Worm (Caenorhabditis elegans) whole organism, L4 larva: ENCODE results near the gene clec-8.
"Not testable (repeated sequence)": the region's sequence is repeated elsewhere in the genome, so short reads cannot be mapped to it uniquely, and the experiment has no call there.

Experiments used
- F44E2.7 ChIP-seq: fragments of 200-800 bp; sonication (Bioruptor generic); IDR thresholded peaks from 2 replicates; pipeline ENCODE4 v2.1.2; 2022; ENCODE audit warnings: missing genetic modification characterization, missing compliant biosample characterization
- Y105C5A.15 ChIP-seq: fragments of 200-800 bp; sonication (Bioruptor generic); IDR thresholded peaks from 2 replicates; pipeline ENCODE4 v1.3.6; 2022; ENCODE audit warnings: missing genetic modification characterization, missing compliant biosample characterization
- Y5F2A.4 ChIP-seq: fragments of 200-800 bp; sonication (Bioruptor generic); optimal IDR thresholded peaks from 2 replicates; lab custom pipeline; 2018; ENCODE audit warnings: mild to moderate bottlenecking, missing genetic modification characterization, missing compliant biosample characterization
- Y75B8A.6 ChIP-seq: fragments of 200-800 bp; sonication (Bioruptor generic); IDR thresholded peaks from 2 replicates; pipeline ENCODE4 v1.3.6; 2022; ENCODE audit warnings: missing genetic modification reagents, missing genetic modification characterization, missing compliant biosample characterization
- ZK337.2 ChIP-seq: fragments of 200-800 bp; sonication (Bioruptor generic); IDR thresholded peaks from 2 replicates; pipeline ENCODE4 v1.3.6; 2022; ENCODE audit warnings: missing genetic modification reagents, missing genetic modification characterization, missing compliant biosample characterization
- ZK546.5 ChIP-seq, 2 experiments: sonication (generic microtip); optimal IDR thresholded peaks; 2 replicates each; lab custom pipeline; 2017; ENCODE audit warnings: missing biosample characterization in 2 of 2, missing genetic modification characterization in 2 of 2
- aha-1 ChIP-seq: fragments of 150-350 bp; peaks from one replicate; lab custom pipeline; 2014; ENCODE audit warnings: missing biosample characterization, missing genetic modification characterization
- ama-1 ChIP-seq: fragments of 150-350 bp; optimal IDR thresholded peaks from 2 replicates; lab custom pipeline; 2014; ENCODE audit warnings: inconsistent platforms, mixed read lengths
- arid-1 ChIP-seq: fragments of 200-800 bp; sonication (Bioruptor generic); conservative IDR thresholded peaks from 2 replicates; pipeline ENCODE4 v1.3.6; 2022; ENCODE audit warnings: missing genetic modification reagents, missing genetic modification characterization, missing compliant biosample characterization
- ceh-20 ChIP-seq: fragments of 200-800 bp; sonication (Bioruptor generic); IDR thresholded peaks from 2 replicates; pipeline ENCODE4 v1.3.6; 2022; ENCODE audit warnings: missing genetic modification reagents, missing genetic modification characterization, missing compliant biosample characterization
- cey-2 ChIP-seq: sonication (generic microtip); optimal IDR thresholded peaks from 3 replicates; lab custom pipeline; 2017; ENCODE audit warnings: missing genetic modification characterization, mild to moderate bottlenecking, missing compliant biosample characterization, antibody characterized with exemption, borderline replicate concordance; ENCODE audit not compliant: insufficient read depth
- daf-8 ChIP-seq: fragments of 200-800 bp; sonication (Bioruptor generic); IDR thresholded peaks from 2 replicates; pipeline ENCODE4 v1.3.6; 2022; ENCODE audit warnings: missing genetic modification characterization, missing compliant biosample characterization
- dmd-6 ChIP-seq: fragments of 200-800 bp; sonication (Bioruptor generic); IDR thresholded peaks from 2 replicates; pipeline ENCODE4 v1.3.6; 2022; ENCODE audit warnings: missing genetic modification reagents, missing genetic modification characterization, missing compliant biosample characterization
- duxl-1 ChIP-seq: sonication (generic microtip); optimal IDR thresholded peaks from 2 replicates; lab custom pipeline; 2016; ENCODE audit warnings: mild to moderate bottlenecking, missing genetic modification characterization, moderate library complexity, missing compliant biosample characterization; ENCODE audit not compliant: poor library complexity
- egl-27 ChIP-seq: sonication (generic microtip); optimal IDR thresholded peaks from 3 replicates; lab custom pipeline; 2017; ENCODE audit warnings: missing biosample characterization, missing genetic modification reagents, missing genetic modification characterization
- hif-1 ChIP-seq, 2 experiments: sonication (generic microtip); optimal IDR thresholded peaks; 2 replicates each; lab custom pipeline; 2016 to 2017; ENCODE audit warnings: missing compliant biosample characterization in 2 of 2, missing genetic modification characterization in 2 of 2, missing genetic modification reagents in 2 of 2, missing genotype in 2 of 2, mild to moderate bottlenecking in 1 of 2
- hlh-11 ChIP-seq: fragments of 200-800 bp; sonication (Bioruptor generic); optimal IDR thresholded peaks from 2 replicates; lab custom pipeline; 2018; ENCODE audit warnings: mild to moderate bottlenecking, missing genetic modification characterization, missing compliant biosample characterization
- hlh-30 ChIP-seq: sonication (generic microtip); optimal IDR thresholded peaks from 2 replicates; lab custom pipeline; 2017; ENCODE audit warnings: antibody characterized with exemption, mild to moderate bottlenecking, missing genetic modification characterization, missing compliant biosample characterization; ENCODE audit not compliant: insufficient read depth
- hmg-1.1 ChIP-seq: fragments of 200-800 bp; sonication (Bioruptor generic); IDR thresholded peaks from 2 replicates; pipeline ENCODE4 v1.3.6; 2022; ENCODE audit warnings: missing genetic modification reagents, missing genetic modification characterization, missing compliant biosample characterization
- jun-1 ChIP-seq: fragments of 150-350 bp; optimal IDR thresholded peaks from 2 replicates; lab custom pipeline; 2014; ENCODE audit warnings: missing biosample characterization, missing genetic modification reagents, missing genetic modification characterization
- lim-7 ChIP-seq: fragments of 200-800 bp; sonication (Bioruptor generic); IDR thresholded peaks from 2 replicates; pipeline ENCODE4 v1.3.6; 2022; ENCODE audit warnings: missing genetic modification characterization, missing compliant biosample characterization
- lsy-2 ChIP-seq, 2 experiments: fragments of 150-350 bp in 1 of 2; sonication (generic microtip) in 1 of 2; optimal IDR thresholded peaks; 2 replicates each; lab custom pipeline; 2014 to 2017; ENCODE audit warnings: missing biosample characterization in 2 of 2, missing genetic modification characterization in 2 of 2
- mdl-1 ChIP-seq, 2 experiments: fragments of 150-350 bp in 1 of 2; sonication (generic microtip) in 1 of 2; optimal IDR thresholded peaks; 2 replicates each; lab custom pipeline; 2014 to 2017; ENCODE audit warnings: missing biosample characterization in 2 of 2, missing genetic modification characterization in 2 of 2
- mxl-2 ChIP-seq: fragments of 200-800 bp; sonication (Bioruptor generic); conservative IDR thresholded peaks from 2 replicates; pipeline ENCODE4 v1.3.6; 2022; ENCODE audit warnings: missing genetic modification reagents, missing genetic modification characterization, missing compliant biosample characterization
- mxl-3 ChIP-seq: fragments of 200-800 bp; sonication (Bioruptor generic); optimal IDR thresholded peaks from 2 replicates; lab custom pipeline; 2018; ENCODE audit warnings: mild to moderate bottlenecking, missing genetic modification characterization, missing compliant biosample characterization
- nhr-10 ChIP-seq: fragments of 150-350 bp; optimal IDR thresholded peaks from 2 replicates; lab custom pipeline; 2014; ENCODE audit warnings: missing biosample characterization, missing genetic modification characterization
- nhr-102 ChIP-seq: sonication (generic microtip); optimal IDR thresholded peaks from 2 replicates; lab custom pipeline; 2016; ENCODE audit warnings: mild to moderate bottlenecking, missing genetic modification characterization, moderate library complexity, missing compliant biosample characterization
- nhr-111 ChIP-seq: fragments of 200-800 bp; sonication (Bioruptor generic); optimal IDR thresholded peaks from 2 replicates; lab custom pipeline; 2018; ENCODE audit warnings: mild to moderate bottlenecking, missing genetic modification characterization, missing compliant biosample characterization
- nhr-237 ChIP-seq: sonication (generic microtip); optimal IDR thresholded peaks from 2 replicates; lab custom pipeline; 2017; ENCODE audit warnings: missing biosample characterization, missing genetic modification characterization
- nhr-25 ChIP-seq: sonication (generic microtip); optimal IDR thresholded peaks from 2 replicates; lab custom pipeline; 2017; ENCODE audit warnings: missing genetic modification characterization, mild to moderate bottlenecking, missing compliant biosample characterization, antibody characterized with exemption, moderate library complexity, borderline replicate concordance; ENCODE audit not compliant: insufficient read depth
- nhr-28 ChIP-seq: fragments of 150-350 bp; optimal IDR thresholded peaks from 2 replicates; lab custom pipeline; 2014; ENCODE audit warnings: missing biosample characterization, missing genetic modification characterization
- nhr-6 ChIP-seq: fragments of 150-350 bp; optimal IDR thresholded peaks from 2 replicates; lab custom pipeline; 2014; ENCODE audit warnings: missing biosample characterization, missing genetic modification characterization
- nhr-76 ChIP-seq: fragments of 150-350 bp; optimal IDR thresholded peaks from 2 replicates; lab custom pipeline; 2014; ENCODE audit warnings: missing biosample characterization, missing genetic modification characterization
- pqm-1 ChIP-seq: sonication (generic microtip); optimal IDR thresholded peaks from 2 replicates; lab custom pipeline; 2017; ENCODE audit warnings: missing biosample characterization, missing genetic modification characterization
- saeg-2 ChIP-seq: fragments of 200-800 bp; sonication (Bioruptor generic); IDR thresholded peaks from 2 replicates; pipeline ENCODE4 v1.3.6; 2022; ENCODE audit warnings: missing genetic modification reagents, missing genetic modification characterization, missing compliant biosample characterization
- spr-1 ChIP-seq: sonication (generic microtip); optimal IDR thresholded peaks from 2 replicates; lab custom pipeline; 2016; ENCODE audit warnings: mild to moderate bottlenecking, missing genetic modification characterization, missing compliant biosample characterization
- tag-97 ChIP-seq: fragments of 200-800 bp; sonication (Bioruptor generic); IDR thresholded peaks from 2 replicates; pipeline ENCODE4 v1.3.6; 2022; ENCODE audit warnings: missing genetic modification characterization, missing compliant biosample characterization
- unc-62 ChIP-seq, 3 experiments: fragments of 150-350 bp in 1 of 3; sonication (generic microtip); optimal IDR thresholded peaks in 2 of 3; peaks in 1 of 3; 1 replicate in 1 of 3; 2 replicates in 2 of 3; lab custom pipeline; 2014 to 2017; ENCODE audit warnings: missing biosample characterization in 3 of 3, missing genetic modification characterization in 3 of 3, missing genetic modification reagents in 3 of 3, missing genotype in 1 of 3
- zfp-3 ChIP-seq: fragments of 200-800 bp; sonication (Bioruptor generic); conservative IDR thresholded peaks from 2 replicates; pipeline ENCODE4 v1.3.6; 2022; ENCODE audit warnings: missing genetic modification reagents, missing genetic modification characterization, missing compliant biosample characterization
- ztf-7 ChIP-seq: fragments of 150-350 bp; optimal IDR thresholded peaks from 2 replicates; lab custom pipeline; 2014; ENCODE audit warnings: missing biosample characterization, missing genetic modification characterization

Gene clec-8

DNA sequence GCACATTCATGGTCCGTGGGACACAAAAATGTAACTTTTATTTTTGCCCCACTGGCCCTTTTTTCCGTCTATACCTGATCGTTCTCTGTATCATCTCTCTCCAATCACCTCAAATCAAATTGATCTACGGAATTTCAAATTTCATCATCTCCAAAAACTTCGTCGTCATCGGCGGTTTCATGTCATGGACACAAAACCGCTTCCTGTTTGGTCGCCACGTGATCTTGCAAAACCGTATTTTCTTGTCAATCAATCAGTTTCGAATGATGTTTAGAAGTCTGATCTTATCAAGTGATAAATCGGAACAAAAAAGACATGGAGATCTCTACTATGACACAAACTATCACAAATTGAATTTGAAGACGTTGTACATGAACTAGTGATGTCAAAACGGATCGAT lies 47.8 kb upstream of the clec-8 start (continued):
- TF ChIP-seq Y105C5A.15, result no peak
- TF ChIP-seq nhr-237 (tag; lab: Kevin White, UChicago), result no peak
- no peak for TF ChIP-seq arid-1 (GFP tag; lab: Robert Waterston, UW)
- TF ChIP-seq zfp-3 (GFP tag; lab: Robert Waterston, UW), result no peak
- peak; percentile 68 for TF ChIP-seq mxl-3
- no peak for TF ChIP-seq pqm-1
- no peak for TF ChIP-seq daf-8
- no peak for TF ChIP-seq nhr-111 (GFP tag; lab: Kevin White, UChicago)
- peak; percentile 52 for TF ChIP-seq nhr-25 (tag; lab: Kevin White, UChicago)
- TF ChIP-seq nhr-76 (tag; lab: Kevin White, UChicago), result peak; percentile 41
- TF ChIP-seq ceh-20 (GFP tag; lab: Robert Waterston, UW), result 0 out of 2 replicates have a peak, but pooled peaks have one; percentile 19
- peak; percentile 10 for TF ChIP-seq nhr-10 (tag; lab: Kevin White, UChicago)
- no peak for TF ChIP-seq ztf-7 (tag; lab: Kevin White, UChicago)
- TF ChIP-seq ZK337.2 (GFP tag; lab: Robert Waterston, UW), result no peak
- no peak for TF ChIP-seq nhr-6 (tag; lab: Kevin White, UChicago)
- TF ChIP-seq saeg-2 (GFP tag; lab: Robert Waterston, UW), result no peak
- no peak for TF ChIP-seq lsy-2 (tag; optimal IDR thresholded peaks at IDR 0.05; lab: Kevin White, UChicago)
- TF ChIP-seq mxl-2 (GFP tag; lab: Robert Waterston, UW), result no peak
- TF ChIP-seq hmg-1.1, result no peak
- no peak for TF ChIP-seq ama-1
- TF ChIP-seq hlh-11 (tag; lab: Kevin White, UChicago), result peak; percentile 76
- no peak for TF ChIP-seq lim-7 (GFP tag; lab: Robert Waterston, UW)
- no peak for TF ChIP-seq F44E2.7 (GFP tag; lab: Robert Waterston, UW)
- no peak for TF ChIP-seq spr-1 (tag; lab: Kevin White, UChicago)
- no peak for TF ChIP-seq jun-1 (tag; lab: Kevin White, UChicago)
- TF ChIP-seq egl-27 (tag; lab: Kevin White, UChicago), result no peak
- TF ChIP-seq duxl-1 (tag; lab: Kevin White, UChicago), result no peak

DNA sequence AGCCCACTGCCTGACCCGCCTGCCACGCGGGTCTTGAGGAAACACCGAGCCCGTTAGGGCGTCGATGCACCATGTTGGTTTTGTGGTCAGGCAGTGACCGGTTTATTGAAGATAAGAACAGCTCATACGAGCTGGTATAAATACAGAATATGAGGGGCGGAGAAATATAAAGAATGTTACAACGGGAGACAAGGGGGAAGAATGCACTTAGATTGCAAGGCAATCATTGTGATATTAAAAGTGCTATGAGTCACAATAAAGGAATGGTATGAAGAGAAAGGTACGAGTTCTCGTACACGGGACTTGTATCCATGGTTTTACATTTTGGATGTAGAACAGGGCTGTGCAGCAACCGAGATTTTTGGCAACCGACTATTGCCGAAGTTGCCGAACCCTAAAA lies 46.6 kb upstream of the clec-8 start, which contains the start of gene Y38E10A.14:
TSS of gene Y38E10A.14 (minus strand) at position 101 of the 400 bp plus-strand sequence.
- not testable (repeated sequence) for TF ChIP-seq nhr-111 (GFP tag; lab: Kevin White, UChicago); jun-1 (tag; lab: Kevin White, UChicago); tag-97 (GFP tag; lab: Robert Waterston, UW)

ce11 chrII:12622843-12623242 lies 45.0 kb upstream of the clec-8 start:
- TF ChIP-seq ceh-20 (GFP tag; lab: Robert Waterston, UW), result peak; percentile 55; the same call in 1 of the 2 replicates
- no peak for TF ChIP-seq ZK546.5 (tag; optimal IDR thresholded peaks at IDR 0.05; lab: Kevin White, UChicago)
- no peak for TF ChIP-seq nhr-102
- TF ChIP-seq dmd-6 (GFP tag; lab: Robert Waterston, UW), result peak; percentile 21; the same call in 1 of the 2 replicates
- TF ChIP-seq hif-1 (tag; optimal IDR thresholded peaks at IDR 0.05; lab: Kevin White, UChicago), result peak in 1 of 2 experiments; percentile 11
- TF ChIP-seq, all 104 proteins: peak for 3

- TF ChIP-seq unc-62 (GFP tag; optimal IDR thresholded peaks at IDR 0.05 in 1 of 2; lab: Kevin White, UChicago), result peak in 1 of 2 experiments; percentile 76
- no peak for TF ChIP-seq unc-62 (tag; optimal IDR thresholded peaks at IDR 0.05; lab: Kevin White, UChicago)
- peak; percentile 79 for TF ChIP-seq nhr-28 (tag; lab: Kevin White, UChicago)
- peak in 1 of 2 experiments; percentile 71 for TF ChIP-seq hif-1 (tag; optimal IDR thresholded peaks at IDR 0.05; lab: Kevin White, UChicago)
- peak; percentile 40; the same call in 1 of the 2 replicates for TF ChIP-seq dmd-6 (GFP tag; lab: Robert Waterston, UW)
- TF ChIP-seq hlh-11 (tag; lab: Kevin White, UChicago), result peak; percentile 47
- no peak for TF ChIP-seq Y5F2A.4 (GFP tag; lab: Kevin White, UChicago)
- TF ChIP-seq cey-2 (tag; lab: Kevin White, UChicago), result no peak
- no peak for TF ChIP-seq lim-7 (GFP tag; lab: Robert Waterston, UW)
- TF ChIP-seq aha-1 (tag; lab: Kevin White, UChicago), result peak; percentile 95
- no peak for TF ChIP-seq Y75B8A.6 (GFP tag; lab: Robert Waterston, UW)
- TF ChIP-seq mdl-1 (tag; optimal IDR thresholded peaks at IDR 0.05; lab: Kevin White, UChicago), result peak in 1 of 2 experiments; percentile 68
- peak; percentile 75 for TF ChIP-seq ceh-20 (GFP tag; lab: Robert Waterston, UW)
- TF ChIP-seq hlh-30 (tag; lab: Kevin White, UChicago), result peak; percentile 43
Measured at ce11 chrII:12621908-12622566, 44.2 kb upstream of the clec-8 start, which contains the start of gene nspe-8. Gene nspe-8, minus strand, starts transcription at chrII:12621958.
